Worm (Caenorhabditis elegans): ENCODE data around the gene npp-23.
A peak's percentile ranks its signal among the peaks of the same experiment; 100 is the strongest.

npp-23 gene

DNA sequence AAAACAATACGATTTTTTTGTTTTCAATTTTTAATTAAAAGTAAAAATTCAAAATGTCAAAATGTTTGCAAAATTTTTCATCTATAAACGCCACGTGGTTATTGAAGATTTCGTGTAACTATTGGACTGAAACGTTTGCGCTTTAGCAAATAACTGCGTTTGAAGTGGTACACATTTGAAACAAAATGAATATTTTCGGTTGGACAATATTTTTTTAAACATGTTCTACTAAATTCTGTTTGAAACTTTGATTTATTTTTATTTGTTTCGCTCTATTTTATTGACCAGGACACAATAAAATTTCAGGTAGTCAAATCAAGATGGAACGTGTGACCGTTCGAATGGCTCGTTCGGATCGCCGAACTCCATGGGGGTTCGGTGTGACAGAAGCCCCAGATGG is 17.3 kb downstream of the npp-23 start, which contains the start of gene alp-1:
TSS of gene alp-1 (plus strand) at position 301 of the 400 bp plus-strand sequence.
- TF ChIP-seq attf-6 (GFP tag; IDR thresholded peaks at IDR 0.05): no peak
- no peak for TF ChIP-seq rcor-1 (GFP tag; IDR thresholded peaks at IDR 0.05)
- TF ChIP-seq hsf-1 (GFP tag; IDR thresholded peaks at IDR 0.05): no peak
- no peak for TF ChIP-seq D2030.7 (GFP tag; IDR thresholded peaks at IDR 0.05)
- no peak for TF ChIP-seq aptf-2 (GFP tag; conservative IDR thresholded peaks at IDR 0.05)
- no peak for TF ChIP-seq dpl-1 (GFP tag; optimal IDR thresholded peaks at IDR 0.05)
- TF ChIP-seq F33H1.4 (GFP tag; IDR thresholded peaks at IDR 0.05): no peak
- TF ChIP-seq snpc-4 (GFP tag; optimal IDR thresholded peaks at IDR 0.05): no peak
- no peak for TF ChIP-seq snpc-4 (tag; optimal IDR thresholded peaks at IDR 0.05)
- no peak for TF ChIP-seq attf-3 (GFP tag; conservative IDR thresholded peaks at IDR 0.05)
- no peak for TF ChIP-seq lir-1 (GFP tag; conservative IDR thresholded peaks at IDR 0.05)
- TF ChIP-seq unc-130 (GFP tag; optimal IDR thresholded peaks at IDR 0.05): no peak
- no peak for TF ChIP-seq nhr-179 (tag; optimal IDR thresholded peaks at IDR 0.05)
- no peak for TF ChIP-seq egrh-3 (GFP tag; IDR thresholded peaks at IDR 0.05)

DNA sequence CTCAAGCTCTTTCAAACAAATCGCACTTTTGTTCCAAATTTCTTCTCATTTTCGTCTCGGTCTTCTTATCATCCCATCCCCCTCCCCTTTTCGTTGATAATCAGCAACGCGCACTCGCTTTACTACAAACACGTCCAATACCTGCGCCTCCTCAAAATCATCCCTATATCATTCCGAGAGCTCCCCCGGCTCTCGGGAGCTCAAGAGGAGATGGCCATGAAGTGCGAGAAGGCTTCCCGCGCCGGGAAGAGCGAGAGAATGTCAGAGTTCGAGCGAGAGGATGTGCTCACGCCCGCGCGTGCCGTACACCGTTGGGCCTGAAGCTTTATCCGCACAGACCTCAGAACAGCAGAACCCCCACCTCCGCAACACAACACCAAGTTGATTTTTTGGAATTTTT is 18.7 kb downstream of the npp-23 start:
- TF ChIP-seq lin-35 (GFP tag; optimal IDR thresholded peaks at IDR 0.05) (no peak), zfh-2 (GFP tag; conservative IDR thresholded peaks at IDR 0.05) (peak; percentile 87), B0261.1 (tag; optimal IDR thresholded peaks at IDR 0.05) (no peak), egrh-3 (GFP tag; IDR thresholded peaks at IDR 0.05) (peak; percentile 75; the same call in 1 of the 2 replicates), ekl-4 (GFP tag; IDR thresholded peaks at IDR 0.05) (peak; percentile 31; the same call in 1 of the 2 replicates)

DNA sequence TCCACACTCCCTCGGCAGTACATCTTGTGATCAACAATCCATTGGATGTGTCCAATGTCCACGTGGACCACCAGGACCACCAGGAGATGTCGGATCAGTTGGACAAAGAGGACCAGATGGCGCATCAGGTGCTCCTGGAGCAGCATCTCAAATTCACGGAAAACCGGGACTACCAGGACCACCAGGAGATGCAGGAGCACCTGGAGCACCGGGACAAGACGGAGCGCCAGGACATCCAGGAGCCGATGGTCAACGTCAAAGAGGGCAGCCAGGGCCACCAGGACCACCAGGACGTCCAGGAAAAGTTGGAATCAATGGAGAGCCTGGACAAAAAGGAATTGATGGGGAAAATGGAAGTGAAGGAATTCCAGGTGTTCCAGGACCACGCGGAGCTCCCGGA is 20.5 kb downstream of the npp-23 start:
- TF ChIP-seq unc-62 (GFP tag; optimal IDR thresholded peaks at IDR 0.05): no peak
- TF ChIP-seq lin-35 (GFP tag; optimal IDR thresholded peaks at IDR 0.05): no peak
- TF ChIP-seq zfh-2 (GFP tag; conservative IDR thresholded peaks at IDR 0.05): peak; percentile 83
- peak; percentile 35; the same call in 1 of the 2 replicates for TF ChIP-seq egrh-3 (GFP tag; IDR thresholded peaks at IDR 0.05)
- TF ChIP-seq sdz-38 (tag; optimal IDR thresholded peaks at IDR 0.05): no peak
- no peak for TF ChIP-seq nfya-1 (tag; optimal IDR thresholded peaks at IDR 0.05; ENCODE audit: borderline replicate concordance, insufficient read depth)

DNA sequence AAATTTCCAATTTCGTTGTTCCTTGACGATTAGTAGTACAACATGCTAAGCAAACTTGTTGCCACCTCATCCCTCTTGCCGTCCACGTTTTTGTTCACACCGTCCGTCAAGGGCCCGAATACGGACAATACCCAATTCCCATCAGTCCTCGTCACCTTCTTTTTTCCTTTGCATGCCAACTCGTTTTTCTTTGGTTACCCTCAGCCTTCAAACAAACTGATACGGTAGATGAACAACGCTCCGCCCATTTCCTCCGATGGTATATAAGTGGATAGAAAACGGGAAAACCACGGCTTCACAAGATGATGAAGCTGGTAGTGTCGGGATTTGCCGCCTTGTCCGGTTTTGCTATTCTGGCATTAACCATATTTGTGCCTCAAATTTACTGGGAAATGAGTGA is 21.6 kb downstream of the npp-23 start, which contains the start of gene col-118:
TSS of gene col-118 (plus strand) at position 301 of the 400 bp plus-strand sequence.
- no peak for TF ChIP-seq ceh-91 (GFP tag; IDR thresholded peaks at IDR 0.05)
- no peak for TF ChIP-seq repo-1 (tag; optimal IDR thresholded peaks at IDR 0.05)
- TF ChIP-seq lin-26 (GFP tag; IDR thresholded peaks at IDR 0.05): no peak
- TF ChIP-seq ztf-6 (GFP tag; IDR thresholded peaks at IDR 0.05): no peak
- TF ChIP-seq nfyb-1 (GFP tag; IDR thresholded peaks at IDR 0.05): no peak
- no peak for TF ChIP-seq Y56A3A.18 (GFP tag; IDR thresholded peaks at IDR 0.05)
- no peak for TF ChIP-seq pha-4 (tag; optimal IDR thresholded peaks at IDR 0.05)
- TF ChIP-seq ceh-79 (tag; optimal IDR thresholded peaks at IDR 0.05): no peak
- no peak for TF ChIP-seq ekl-4 (GFP tag; IDR thresholded peaks at IDR 0.05)
- no peak for TF ChIP-seq akir-1 (GFP tag; optimal IDR thresholded peaks at IDR 0.05)
- TF ChIP-seq unc-62 (GFP tag; optimal IDR thresholded peaks at IDR 0.05): no peak
- no peak for TF ChIP-seq ceh-40 (GFP tag; IDR thresholded peaks at IDR 0.05)
- no peak for TF ChIP-seq ama-1 (optimal IDR thresholded peaks at IDR 0.05)
- no peak for TF ChIP-seq ama-1 (GFP tag; optimal IDR thresholded peaks at IDR 0.05)
- no peak for TF ChIP-seq sea-2 (GFP tag; IDR thresholded peaks at IDR 0.05)
- TF ChIP-seq C06A6.2 (GFP tag; conservative IDR thresholded peaks at IDR 0.05): no peak
